Fruit fly (Drosophila melanogaster) S2 (cell line): Measurements from ENCODE around the gene GV1.

Source experiments
- CG8478 ChIP-seq: fragments of >200 bp; optimal IDR thresholded peaks from 2 replicates; lab custom pipeline; 2018
- CTCF ChIP-seq, 2 experiments: fragments of >200 bp; optimal IDR thresholded peaks; 2 replicates each; lab custom pipeline; 2018

dm6 chr3L:1861794-1862447, 51.5 kb downstream of the GV1 start, which contains the start of gene Rap1:
- TF ChIP-seq CG8478, result no peak
- no peak for TF ChIP-seq CTCF (optimal IDR thresholded peaks at IDR 0.05; lab: Kevin White, UChicago)
